Fruit fly (Drosophila melanogaster): ENCODE data around the gene CG43090.

CG43090 gene

dm6 chrX:6199791-6200190, at the start of gene CG43090:
TSS of gene CG43090 (minus strand) at chrX:6199891.
- TF ChIP-seq psq (optimal IDR thresholded peaks at IDR 0.05) (no peak), CG8478 (optimal IDR thresholded peaks at IDR 0.05) (no peak), Dll (optimal IDR thresholded peaks at IDR 0.05) (no peak), usp (GFP tag; optimal IDR thresholded peaks at IDR 0.05) (no peak)

dm6 chrX:6237015-6237414, 37.3 kb upstream of the CG43090 start, which contains the start of gene CG14445:
TSS of gene CG14445 (plus strand) at chrX:6237315.
- TF ChIP-seq usp (GFP tag; optimal IDR thresholded peaks at IDR 0.05), result no peak
- TF ChIP-seq Dll (optimal IDR thresholded peaks at IDR 0.05), result no peak
- no peak for TF ChIP-seq CG8478 (optimal IDR thresholded peaks at IDR 0.05)

- no peak for TF ChIP-seq EcR (GFP tag; optimal IDR thresholded peaks at IDR 0.05)
- no peak for TF ChIP-seq psq (optimal IDR thresholded peaks at IDR 0.05)
- no peak for TF ChIP-seq CG8478 (optimal IDR thresholded peaks at IDR 0.05)
- no peak for TF ChIP-seq pan (optimal IDR thresholded peaks at IDR 0.05)
- TF ChIP-seq Dll (optimal IDR thresholded peaks at IDR 0.05), result no peak
- TF ChIP-seq usp (GFP tag; optimal IDR thresholded peaks at IDR 0.05), result no peak
Observed at dm6 chrX:6231764-6232163, 32.1 kb upstream of the CG43090 start.

- no peak for TF ChIP-seq Dll (optimal IDR thresholded peaks at IDR 0.05)
- TF ChIP-seq psq (optimal IDR thresholded peaks at IDR 0.05), result no peak
- no peak for TF ChIP-seq EcR (GFP tag; optimal IDR thresholded peaks at IDR 0.05)
- TF ChIP-seq CG8478 (optimal IDR thresholded peaks at IDR 0.05), result no peak
- no peak for TF ChIP-seq pan (optimal IDR thresholded peaks at IDR 0.05)
- TF ChIP-seq usp (GFP tag; optimal IDR thresholded peaks at IDR 0.05), result no peak
Observed at dm6 chrX:6225472-6226049, 25.9 kb upstream of the CG43090 start, which contains the start of gene dtn. TSS of gene dtn (plus strand) at chrX:6225647.

- peak; percentile 22 for TF ChIP-seq pan (optimal IDR thresholded peaks at IDR 0.05)
- no peak for TF ChIP-seq EcR (GFP tag; optimal IDR thresholded peaks at IDR 0.05)
Observed at dm6 chrX:6224225-6225190, 24.8 kb upstream of the CG43090 start, which contains the start of gene sqh. TSS of gene sqh (minus strand) at chrX:6225140.

- TF ChIP-seq usp (GFP tag; optimal IDR thresholded peaks at IDR 0.05), result no peak
Observed at dm6 chrX:6219845-6220345, 20.2 kb upstream of the CG43090 start, which contains the start of gene Efr. TSS of gene Efr (plus strand) at chrX:6219957.

dm6 chrX:6219227-6219626, 19.5 kb upstream of the CG43090 start, which contains the start of gene Btnd:
TSS of gene Btnd (minus strand) at chrX:6219327.
- TF ChIP-seq Dll (optimal IDR thresholded peaks at IDR 0.05) (no peak), pan (optimal IDR thresholded peaks at IDR 0.05) (no peak), CG8478 (optimal IDR thresholded peaks at IDR 0.05) (no peak), usp (GFP tag; optimal IDR thresholded peaks at IDR 0.05) (no peak), EcR (GFP tag; optimal IDR thresholded peaks at IDR 0.05) (no peak), psq (optimal IDR thresholded peaks at IDR 0.05) (no peak)

dm6 chrX:6216650-6217049, 17.0 kb upstream of the CG43090 start:
- no peak for TF ChIP-seq EcR (GFP tag; optimal IDR thresholded peaks at IDR 0.05)

- TF ChIP-seq Dll (optimal IDR thresholded peaks at IDR 0.05) (no peak), pan (optimal IDR thresholded peaks at IDR 0.05) (no peak), CG8478 (optimal IDR thresholded peaks at IDR 0.05) (no peak), EcR (GFP tag; optimal IDR thresholded peaks at IDR 0.05) (no peak)
Observed at dm6 chrX:6205099-6205498, 5.4 kb upstream of the CG43090 start.

- TF ChIP-seq EcR (GFP tag; optimal IDR thresholded peaks at IDR 0.05) (no peak), CG8478 (optimal IDR thresholded peaks at IDR 0.05) (no peak), psq (optimal IDR thresholded peaks at IDR 0.05) (no peak), pan (optimal IDR thresholded peaks at IDR 0.05) (no peak), Dll (optimal IDR thresholded peaks at IDR 0.05) (no peak), usp (GFP tag; optimal IDR thresholded peaks at IDR 0.05) (no peak)
Observed at dm6 chrX:6202509-6202979, 2.9 kb upstream of the CG43090 start, which contains the start of gene vanin-like. TSS of gene vanin-like (minus strand) at chrX:6202559.

dm6 chrX:6201459-6201858, 1.8 kb upstream of the CG43090 start:
- TF ChIP-seq Dll (optimal IDR thresholded peaks at IDR 0.05) (no peak), EcR (GFP tag; optimal IDR thresholded peaks at IDR 0.05) (no peak), pan (optimal IDR thresholded peaks at IDR 0.05) (no peak), usp (GFP tag; optimal IDR thresholded peaks at IDR 0.05) (no peak), psq (optimal IDR thresholded peaks at IDR 0.05) (no peak), CG8478 (optimal IDR thresholded peaks at IDR 0.05) (no peak)

dm6 chrX:6198554-6198953, 1.1 kb downstream of the CG43090 start, which contains the start of gene CG32751:
TSS of gene CG32751 (minus strand) at chrX:6198654.
- TF ChIP-seq psq (optimal IDR thresholded peaks at IDR 0.05) (no peak), CG8478 (optimal IDR thresholded peaks at IDR 0.05) (no peak), Dll (optimal IDR thresholded peaks at IDR 0.05) (no peak), pan (optimal IDR thresholded peaks at IDR 0.05) (no peak), usp (GFP tag; optimal IDR thresholded peaks at IDR 0.05) (no peak), EcR (GFP tag; optimal IDR thresholded peaks at IDR 0.05) (no peak)
